Worm (Caenorhabditis elegans) whole organism, L4 larva: ENCODE data around the gene msra-1.

Source experiments
- D1046.2 ChIP-seq: fragments of 200-800 bp; sonication (Bioruptor generic); IDR thresholded peaks from 2 replicates; pipeline ENCODE4 v1.3.6; 2022; ENCODE audit warnings: missing genetic modification characterization, missing compliant biosample characterization
- R02D3.7 ChIP-seq: fragments of 150-350 bp; sonication (generic microtip); optimal IDR thresholded peaks from 3 replicates; lab custom pipeline; 2014; ENCODE audit warnings: missing biosample characterization, missing genetic modification characterization
- T20F7.1 ChIP-seq: fragments of 200-800 bp; sonication (Bioruptor generic); optimal IDR thresholded peaks from 2 replicates; lab custom pipeline; 2018; ENCODE audit warnings: mild to moderate bottlenecking, missing genetic modification characterization, missing compliant biosample characterization
- Y105C5A.15 ChIP-seq: fragments of 200-800 bp; sonication (Bioruptor generic); IDR thresholded peaks from 2 replicates; pipeline ENCODE4 v1.3.6; 2022; ENCODE audit warnings: missing genetic modification characterization, missing compliant biosample characterization
- Y75B8A.6 ChIP-seq: fragments of 200-800 bp; sonication (Bioruptor generic); IDR thresholded peaks from 2 replicates; pipeline ENCODE4 v1.3.6; 2022; ENCODE audit warnings: missing genetic modification reagents, missing genetic modification characterization, missing compliant biosample characterization
- ZK337.2 ChIP-seq: fragments of 200-800 bp; sonication (Bioruptor generic); IDR thresholded peaks from 2 replicates; pipeline ENCODE4 v1.3.6; 2022; ENCODE audit warnings: missing genetic modification reagents, missing genetic modification characterization, missing compliant biosample characterization
- aha-1 ChIP-seq: fragments of 150-350 bp; peaks from one replicate; lab custom pipeline; 2014; ENCODE audit warnings: missing biosample characterization, missing genetic modification characterization
- aly-2 ChIP-seq: sonication (generic microtip); optimal IDR thresholded peaks from 2 replicates; lab custom pipeline; 2018; ENCODE audit warnings: missing biosample characterization, missing genetic modification characterization
- ama-1 ChIP-seq: fragments of 150-350 bp; optimal IDR thresholded peaks from 2 replicates; lab custom pipeline; 2014; ENCODE audit warnings: inconsistent platforms, mixed read lengths
- ceh-20 ChIP-seq: fragments of 200-800 bp; sonication (Bioruptor generic); IDR thresholded peaks from 2 replicates; pipeline ENCODE4 v1.3.6; 2022; ENCODE audit warnings: missing genetic modification reagents, missing genetic modification characterization, missing compliant biosample characterization
- ceh-28 ChIP-seq: fragments of 150-350 bp; optimal IDR thresholded peaks from 2 replicates; lab custom pipeline; 2014; ENCODE audit warnings: missing biosample characterization, missing genetic modification reagents, missing genetic modification characterization
- ceh-82 ChIP-seq: sonication (generic microtip); optimal IDR thresholded peaks from 2 replicates; lab custom pipeline; 2017; ENCODE audit warnings: missing biosample characterization, missing genetic modification characterization
- ces-1 ChIP-seq: fragments of 150-350 bp; sonication (generic microtip); optimal IDR thresholded peaks from 4 replicates; lab custom pipeline; 2014; ENCODE audit warnings: missing biosample characterization, missing genetic modification reagents, missing genetic modification characterization
- daf-12 ChIP-seq: fragments of 150-350 bp; optimal IDR thresholded peaks from 2 replicates; lab custom pipeline; 2014; ENCODE audit warnings: missing biosample characterization, missing genetic modification reagents, missing genetic modification characterization
- daf-16 ChIP-seq, 3 experiments: sonication (generic microtip); optimal IDR thresholded peaks; 2 replicates each; lab custom pipeline; 2016 to 2017; ENCODE audit warnings: missing genetic modification characterization in 3 of 3, missing genetic modification reagents in 3 of 3, mild to moderate bottlenecking in 2 of 3, missing compliant biosample characterization in 2 of 3, missing biosample characterization in 1 of 3, moderate library complexity in 1 of 3
- dmd-8 ChIP-seq: fragments of 200-800 bp; sonication (Bioruptor generic); IDR thresholded peaks from 2 replicates; pipeline ENCODE4 v1.3.6; 2022; ENCODE audit warnings: missing genetic modification characterization, missing compliant biosample characterization
- dmd-9 ChIP-seq: fragments of 200-800 bp; sonication (Bioruptor generic); IDR thresholded peaks from 2 replicates; pipeline ENCODE4 v1.3.6; 2022; ENCODE audit warnings: missing genetic modification reagents, missing genetic modification characterization, missing compliant biosample characterization
- dpl-1 ChIP-seq: fragments of 150-350 bp; optimal IDR thresholded peaks from 2 replicates; lab custom pipeline; 2014; ENCODE audit warnings: missing biosample characterization, missing genetic modification reagents, missing genetic modification characterization
- egl-43 ChIP-seq: fragments of 200-800 bp; sonication (Bioruptor generic); IDR thresholded peaks from 2 replicates; pipeline ENCODE4 v1.3.6; 2022; ENCODE audit warnings: missing genetic modification reagents, missing genetic modification characterization, missing compliant biosample characterization
- hif-1 ChIP-seq, 2 experiments: sonication (generic microtip); optimal IDR thresholded peaks; 2 replicates each; lab custom pipeline; 2016 to 2017; ENCODE audit warnings: missing compliant biosample characterization in 2 of 2, missing genetic modification characterization in 2 of 2, missing genetic modification reagents in 2 of 2, missing genotype in 2 of 2, mild to moderate bottlenecking in 1 of 2
- hlh-30 ChIP-seq: sonication (generic microtip); optimal IDR thresholded peaks from 2 replicates; lab custom pipeline; 2017; ENCODE audit warnings: antibody characterized with exemption, mild to moderate bottlenecking, missing genetic modification characterization, missing compliant biosample characterization; ENCODE audit not compliant: insufficient read depth
- lin-29 ChIP-seq: fragments of 200-800 bp; sonication (Bioruptor generic); IDR thresholded peaks from 2 replicates; pipeline ENCODE4 v1.3.6; 2022; ENCODE audit warnings: missing genetic modification reagents, missing genetic modification characterization, missing compliant biosample characterization
- lin-38 ChIP-seq: fragments of 200-800 bp; sonication (Bioruptor generic); IDR thresholded peaks from 2 replicates; pipeline ENCODE4 v1.3.6; 2022; ENCODE audit warnings: missing genetic modification reagents, missing genetic modification characterization, missing compliant biosample characterization
- lir-3 ChIP-seq: sonication (generic microtip); optimal IDR thresholded peaks from 2 replicates; lab custom pipeline; 2016; ENCODE audit warnings: mild to moderate bottlenecking, missing genetic modification characterization, missing compliant biosample characterization
- lsy-2 ChIP-seq, 2 experiments: fragments of 150-350 bp in 1 of 2; sonication (generic microtip) in 1 of 2; optimal IDR thresholded peaks; 2 replicates each; lab custom pipeline; 2014 to 2017; ENCODE audit warnings: missing biosample characterization in 2 of 2, missing genetic modification characterization in 2 of 2
- madf-9 ChIP-seq: fragments of 200-800 bp; sonication (Bioruptor generic); conservative IDR thresholded peaks from 2 replicates; pipeline ENCODE4 v1.3.6; 2022; ENCODE audit warnings: missing genetic modification reagents, missing genetic modification characterization, missing compliant biosample characterization
- mdl-1 ChIP-seq, 2 experiments: fragments of 150-350 bp in 1 of 2; sonication (generic microtip) in 1 of 2; optimal IDR thresholded peaks; 2 replicates each; lab custom pipeline; 2014 to 2017; ENCODE audit warnings: missing biosample characterization in 2 of 2, missing genetic modification characterization in 2 of 2
- mdt-29 ChIP-seq: fragments of 200-800 bp; sonication (Bioruptor generic); IDR thresholded peaks from 2 replicates; pipeline ENCODE4 v1.3.6; 2022; ENCODE audit warnings: missing genetic modification reagents, missing genetic modification characterization, missing compliant biosample characterization
- mxl-3 ChIP-seq: fragments of 200-800 bp; sonication (Bioruptor generic); optimal IDR thresholded peaks from 2 replicates; lab custom pipeline; 2018; ENCODE audit warnings: mild to moderate bottlenecking, missing genetic modification characterization, missing compliant biosample characterization
- nhr-10 ChIP-seq: fragments of 150-350 bp; optimal IDR thresholded peaks from 2 replicates; lab custom pipeline; 2014; ENCODE audit warnings: missing biosample characterization, missing genetic modification characterization
- nhr-102 ChIP-seq: sonication (generic microtip); optimal IDR thresholded peaks from 2 replicates; lab custom pipeline; 2016; ENCODE audit warnings: mild to moderate bottlenecking, missing genetic modification characterization, moderate library complexity, missing compliant biosample characterization
- nhr-11 ChIP-seq: fragments of 150-350 bp; optimal IDR thresholded peaks from 2 replicates; lab custom pipeline; 2014; ENCODE audit warnings: missing biosample characterization, missing genetic modification characterization
- nhr-111 ChIP-seq: fragments of 200-800 bp; sonication (Bioruptor generic); optimal IDR thresholded peaks from 2 replicates; lab custom pipeline; 2018; ENCODE audit warnings: mild to moderate bottlenecking, missing genetic modification characterization, missing compliant biosample characterization
- nhr-28 ChIP-seq: fragments of 150-350 bp; optimal IDR thresholded peaks from 2 replicates; lab custom pipeline; 2014; ENCODE audit warnings: missing biosample characterization, missing genetic modification characterization
- nhr-42 ChIP-seq: fragments of 200-800 bp; sonication (Bioruptor generic); IDR thresholded peaks from 2 replicates; pipeline ENCODE4 v1.3.6; 2022; ENCODE audit warnings: missing genetic modification characterization, missing compliant biosample characterization
- nhr-6 ChIP-seq: fragments of 150-350 bp; optimal IDR thresholded peaks from 2 replicates; lab custom pipeline; 2014; ENCODE audit warnings: missing biosample characterization, missing genetic modification characterization
- nhr-76 ChIP-seq: fragments of 150-350 bp; optimal IDR thresholded peaks from 2 replicates; lab custom pipeline; 2014; ENCODE audit warnings: missing biosample characterization, missing genetic modification characterization
- nhr-77 ChIP-seq: fragments of 150-350 bp; optimal IDR thresholded peaks from 2 replicates; lab custom pipeline; 2014; ENCODE audit warnings: missing biosample characterization, missing genetic modification characterization
- rbr-2 ChIP-seq: sonication (generic microtip); optimal IDR thresholded peaks from 2 replicates; lab custom pipeline; 2016; ENCODE audit warnings: missing genotype, missing genetic modification characterization, missing compliant biosample characterization
- saeg-2 ChIP-seq: fragments of 200-800 bp; sonication (Bioruptor generic); IDR thresholded peaks from 2 replicates; pipeline ENCODE4 v1.3.6; 2022; ENCODE audit warnings: missing genetic modification reagents, missing genetic modification characterization, missing compliant biosample characterization
- sdz-12 ChIP-seq: fragments of 200-800 bp; sonication (Bioruptor generic); optimal IDR thresholded peaks from 2 replicates; lab custom pipeline; 2018; ENCODE audit warnings: mild to moderate bottlenecking, missing genetic modification characterization, missing compliant biosample characterization
- snpc-1.2 ChIP-seq: fragments of 200-800 bp; sonication (Bioruptor generic); IDR thresholded peaks from 2 replicates; pipeline ENCODE4 v1.3.6; 2022; ENCODE audit warnings: missing genetic modification reagents, missing genetic modification characterization, missing compliant biosample characterization
- snpc-4 ChIP-seq: fragments of 150-350 bp; optimal IDR thresholded peaks from 2 replicates; lab custom pipeline; 2014; ENCODE audit warnings: missing biosample characterization, missing genetic modification characterization
- spr-1 ChIP-seq: sonication (generic microtip); optimal IDR thresholded peaks from 2 replicates; lab custom pipeline; 2016; ENCODE audit warnings: mild to moderate bottlenecking, missing genetic modification characterization, missing compliant biosample characterization
- spr-3 ChIP-seq: fragments of 200-800 bp; sonication (Bioruptor generic); optimal IDR thresholded peaks from 2 replicates; lab custom pipeline; 2018; ENCODE audit warnings: mild to moderate bottlenecking, missing genetic modification characterization, missing compliant biosample characterization
- zag-1 ChIP-seq: fragments of 150-350 bp; optimal IDR thresholded peaks from 2 replicates; lab custom pipeline; 2014; ENCODE audit warnings: missing biosample characterization, missing genetic modification characterization
- zfp-2 ChIP-seq: sonication (generic microtip); optimal IDR thresholded peaks from 2 replicates; lab custom pipeline; 2016; ENCODE audit warnings: mild to moderate bottlenecking, missing genetic modification characterization, missing compliant biosample characterization
- zip-2 ChIP-seq: fragments of 150-350 bp; optimal IDR thresholded peaks from 2 replicates; lab custom pipeline; 2014; ENCODE audit warnings: missing biosample characterization, missing genetic modification characterization

msra-1 gene

DNA sequence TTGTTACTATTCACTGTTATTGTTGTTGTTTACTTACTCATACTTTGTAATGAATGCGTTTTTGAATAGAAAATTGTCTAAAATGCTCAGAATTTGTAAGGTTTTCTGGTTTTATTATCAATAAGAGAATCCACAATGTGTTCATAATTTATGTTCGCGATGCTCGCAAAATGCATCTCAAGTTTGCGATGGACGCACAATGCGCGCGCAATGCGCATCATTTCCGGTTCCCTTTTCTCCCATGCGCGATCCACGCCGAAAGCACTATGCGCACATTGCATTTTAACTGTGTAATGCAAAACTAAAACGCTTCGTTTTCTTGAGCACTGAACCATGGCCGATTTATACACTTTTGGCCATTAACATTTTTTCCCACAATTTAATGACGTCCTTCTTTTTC lies 44.4 kb downstream of the msra-1 start (continued):
- TF ChIP-seq daf-16 (GFP tag; optimal IDR thresholded peaks at IDR 0.05; lab: Kevin White, UChicago) (peak in 1 of 2 experiments; percentile 55), daf-16 (tag; optimal IDR thresholded peaks at IDR 0.05; lab: Kevin White, UChicago) (no peak), lin-29 (GFP tag; lab: Robert Waterston, UW) (no peak), zfp-2 (tag; lab: Kevin White, UChicago) (no peak), snpc-4 (tag; lab: Kevin White, UChicago) (no peak), sdz-12 (GFP tag; lab: Kevin White, UChicago) (no peak), daf-12 (tag; lab: Kevin White, UChicago) (no peak), snpc-1.2 (GFP tag; lab: Robert Waterston, UW) (no peak), mdt-29 (GFP tag; lab: Robert Waterston, UW) (no peak), zag-1 (tag; lab: Kevin White, UChicago) (no peak), Y105C5A.15 (GFP tag; lab: Robert Waterston, UW) (no peak), Y75B8A.6 (GFP tag; lab: Robert Waterston, UW) (0 out of 2 replicates have a peak, but pooled peaks have one; percentile 31), mdl-1 (tag; optimal IDR thresholded peaks at IDR 0.05; lab: Kevin White, UChicago) (no peak), nhr-11 (tag; lab: Kevin White, UChicago) (no peak), nhr-10 (tag; lab: Kevin White, UChicago) (no peak), lir-3 (tag; lab: Kevin White, UChicago) (no peak), nhr-76 (tag; lab: Kevin White, UChicago) (no peak), rbr-2 (tag; lab: Kevin White, UChicago) (no peak), ces-1 (no peak)

DNA sequence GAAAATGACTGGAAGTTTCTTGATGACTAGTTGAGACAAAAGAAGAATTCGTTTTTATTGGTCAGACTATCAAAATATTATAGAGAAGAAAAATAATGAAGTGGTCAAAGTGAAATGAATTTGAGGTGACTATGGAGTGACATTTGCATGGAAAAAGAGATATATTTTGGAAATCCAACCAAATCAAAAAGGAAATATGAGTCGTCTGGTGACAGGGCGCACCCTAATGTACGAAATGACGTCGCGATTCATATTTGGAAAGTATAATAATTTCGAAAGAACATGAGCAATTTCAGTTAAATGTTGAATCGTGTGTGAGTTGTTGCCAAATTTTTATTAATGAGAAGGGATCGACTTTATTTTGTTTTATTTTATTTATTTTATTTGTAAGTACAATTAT lies 46.4 kb downstream of the msra-1 start, which contains the start of gene F21D12.2:
Gene F21D12.2, plus strand, starts transcription at position 301 of the 400 bp plus-strand sequence.
- TF ChIP-seq ama-1: no peak
- TF ChIP-seq snpc-1.2 (GFP tag; lab: Robert Waterston, UW): no peak
- no peak for TF ChIP-seq ZK337.2 (GFP tag; lab: Robert Waterston, UW)
- no peak for TF ChIP-seq spr-1
- TF ChIP-seq nhr-28 (tag; lab: Kevin White, UChicago): no peak
- no peak for TF ChIP-seq mdl-1 (tag; optimal IDR thresholded peaks at IDR 0.05; lab: Kevin White, UChicago)
- TF ChIP-seq R02D3.7 (tag; lab: Kevin White, UChicago): no peak
- TF ChIP-seq madf-9 (GFP tag; lab: Robert Waterston, UW): no peak
- TF ChIP-seq zip-2 (tag; lab: Kevin White, UChicago): no peak
- TF ChIP-seq aly-2 (tag; lab: Kevin White, UChicago): no peak
- no peak for TF ChIP-seq spr-3 (GFP tag; lab: Kevin White, UChicago)
- TF ChIP-seq D1046.2 (GFP tag; lab: Robert Waterston, UW): no peak
- no peak for TF ChIP-seq hif-1 (tag; optimal IDR thresholded peaks at IDR 0.05; lab: Kevin White, UChicago)
- TF ChIP-seq nhr-111 (GFP tag; lab: Kevin White, UChicago): no peak
- TF ChIP-seq nhr-6 (tag; lab: Kevin White, UChicago): no peak
- no peak for TF ChIP-seq dmd-9 (GFP tag; lab: Robert Waterston, UW)
- TF ChIP-seq lin-38: no peak
- TF ChIP-seq nhr-10 (tag; lab: Kevin White, UChicago): no peak
- no peak for TF ChIP-seq nhr-102 (tag; lab: Kevin White, UChicago)
- no peak for TF ChIP-seq nhr-42

DNA sequence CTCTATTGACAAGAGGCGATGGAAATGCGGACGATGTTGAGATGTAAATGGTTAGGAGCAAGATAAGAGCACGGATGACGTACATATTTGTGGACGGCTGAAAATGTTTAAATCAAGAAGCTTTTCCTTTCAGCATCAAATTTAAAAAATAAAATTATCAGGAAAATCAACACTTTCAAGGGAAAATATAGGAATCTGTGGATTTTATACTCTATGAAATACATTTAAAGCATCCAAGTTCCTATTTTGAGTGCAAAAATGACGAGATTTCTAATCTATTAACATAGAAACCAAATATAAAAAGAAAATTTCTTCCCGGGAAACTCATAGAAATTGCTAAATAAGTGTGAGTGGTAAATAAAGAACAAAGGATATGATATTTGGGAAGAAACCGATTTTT lies 49.8 kb downstream of the msra-1 start, which contains the start of gene F45E12.6:
Gene F45E12.6, minus strand, starts transcription at position 101 of the 400 bp plus-strand sequence.
- no peak for TF ChIP-seq nhr-76 (tag; lab: Kevin White, UChicago)
- TF ChIP-seq dpl-1: no peak
- TF ChIP-seq ceh-20: no peak
- no peak for TF ChIP-seq hlh-30 (tag; lab: Kevin White, UChicago)
- no peak for TF ChIP-seq snpc-4 (tag; lab: Kevin White, UChicago)
- no peak for TF ChIP-seq aha-1 (tag; lab: Kevin White, UChicago)
- no peak for TF ChIP-seq dmd-8 (GFP tag; lab: Robert Waterston, UW)
- TF ChIP-seq ceh-82: no peak
- TF ChIP-seq lsy-2 (tag; optimal IDR thresholded peaks at IDR 0.05; lab: Kevin White, UChicago): no peak
- no peak for TF ChIP-seq saeg-2 (GFP tag; lab: Robert Waterston, UW)
- TF ChIP-seq ceh-28: no peak
- no peak for TF ChIP-seq T20F7.1 (GFP tag; lab: Kevin White, UChicago)
- no peak for TF ChIP-seq nhr-77 (tag; lab: Kevin White, UChicago)
- TF ChIP-seq egl-43 (GFP tag; lab: Robert Waterston, UW): no peak
- TF ChIP-seq mxl-3 (GFP tag; lab: Kevin White, UChicago): no peak
